Fruit fly (Drosophila melanogaster): Measurements from ENCODE around the gene CG1965.

DNA sequence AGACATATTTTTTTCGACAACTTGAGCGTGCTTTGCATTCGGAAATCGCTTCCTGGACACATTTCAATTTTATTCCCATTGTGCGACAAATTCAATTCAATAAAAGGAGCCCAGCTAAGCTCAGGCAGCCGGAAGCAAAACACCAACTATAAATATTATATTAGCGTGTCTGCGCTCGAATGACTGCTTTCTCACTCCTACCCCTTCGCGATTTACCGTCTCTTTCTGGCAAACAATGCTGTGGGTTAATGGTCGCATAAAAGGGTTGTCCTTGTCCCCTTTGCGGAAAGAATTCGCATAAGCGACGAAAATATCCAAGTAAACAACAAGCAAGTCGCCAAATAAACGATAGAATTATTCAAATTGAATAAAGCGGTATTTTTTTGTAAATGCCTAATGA is 37.1 kb downstream of the CG1965 start:
- TF ChIP-seq CG8159 (tag; optimal IDR thresholded peaks at IDR 0.05) (no peak), EcR (GFP tag; optimal IDR thresholded peaks at IDR 0.05) (peak; percentile 41)
